Worm (Caenorhabditis elegans): ENCODE results near the gene aqp-5.

The aqp-5 gene

DNA sequence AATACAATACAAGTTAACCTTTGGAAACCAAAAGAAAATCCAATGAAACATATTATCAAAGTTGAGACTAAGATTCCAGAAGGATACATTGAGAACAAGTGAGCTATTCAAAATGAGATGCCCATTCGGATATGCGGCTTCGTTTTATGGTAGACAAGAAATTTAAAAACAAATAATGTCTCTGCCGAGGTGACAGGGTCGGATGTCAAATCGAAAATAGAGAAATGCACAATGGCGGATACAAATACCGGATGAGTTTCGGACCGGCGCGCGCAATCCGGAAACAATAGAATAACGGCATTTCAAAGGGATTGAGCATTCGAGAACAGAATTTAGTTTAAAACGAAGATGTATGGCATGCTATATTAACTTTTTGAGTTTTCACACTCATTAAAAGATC is 28.3 kb upstream of the aqp-5 start, which contains the start of gene F22E12.3:
Gene F22E12.3 (minus strand): TSS at position 101 of the 400 bp plus-strand sequence.
- TF ChIP-seq ceh-16 (tag; optimal IDR thresholded peaks at IDR 0.05) (no peak), zag-1 (tag; optimal IDR thresholded peaks at IDR 0.05) (no peak), snpc-4 (tag; optimal IDR thresholded peaks at IDR 0.05) (no peak), lsy-2 (tag; optimal IDR thresholded peaks at IDR 0.05) (no peak), lin-13 (GFP tag; optimal IDR thresholded peaks at IDR 0.05) (no peak)

DNA sequence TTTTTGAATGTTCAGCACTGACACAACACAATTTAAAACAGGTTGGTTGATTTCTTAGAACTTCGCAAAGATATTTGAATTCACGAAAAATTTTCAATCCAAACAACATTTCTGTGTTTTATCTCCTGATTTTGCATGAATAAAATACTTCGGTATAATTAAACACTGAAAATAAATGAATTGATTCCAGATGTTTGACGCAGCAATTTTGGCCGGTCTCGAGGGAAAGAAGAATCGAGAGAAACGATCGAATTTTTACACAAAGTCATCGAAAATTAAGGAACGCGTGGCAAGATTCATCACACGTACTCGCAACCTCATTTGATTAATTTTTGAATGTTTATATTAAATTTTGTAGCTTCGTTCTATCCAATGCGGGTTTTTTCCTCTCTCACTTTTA is 27.4 kb upstream of the aqp-5 start:
- TF ChIP-seq sma-9 (GFP tag; optimal IDR thresholded peaks at IDR 0.05) (no peak), sma-9 (tag; optimal IDR thresholded peaks at IDR 0.05) (no peak), R02D3.7 (tag; optimal IDR thresholded peaks at IDR 0.05) (no peak), aly-2 (tag; optimal IDR thresholded peaks at IDR 0.05) (no peak), C34F6.9 (tag; optimal IDR thresholded peaks at IDR 0.05) (no peak), gmeb-1 (tag; optimal IDR thresholded peaks at IDR 0.05) (no peak), ztf-4 (tag; optimal IDR thresholded peaks at IDR 0.05) (no peak), snpc-4 (tag; optimal IDR thresholded peaks at IDR 0.05) (no peak), mab-5 (tag; optimal IDR thresholded peaks at IDR 0.05) (no peak), nhr-23 (tag; optimal IDR thresholded peaks at IDR 0.05) (no peak), sem-4 (tag; optimal IDR thresholded peaks at IDR 0.05) (no peak), ceh-16 (tag; optimal IDR thresholded peaks at IDR 0.05) (no peak), F13H6.1 (tag; optimal IDR thresholded peaks at IDR 0.05) (no peak), nhr-6 (tag; optimal IDR thresholded peaks at IDR 0.05) (no peak), ztf-11 (tag; optimal IDR thresholded peaks at IDR 0.05) (no peak), lin-11 (tag; optimal IDR thresholded peaks at IDR 0.05) (no peak), nhr-10 (tag; optimal IDR thresholded peaks at IDR 0.05) (no peak), crh-2 (tag; optimal IDR thresholded peaks at IDR 0.05) (no peak), skn-1 (tag; optimal IDR thresholded peaks at IDR 0.05) (no peak)

DNA sequence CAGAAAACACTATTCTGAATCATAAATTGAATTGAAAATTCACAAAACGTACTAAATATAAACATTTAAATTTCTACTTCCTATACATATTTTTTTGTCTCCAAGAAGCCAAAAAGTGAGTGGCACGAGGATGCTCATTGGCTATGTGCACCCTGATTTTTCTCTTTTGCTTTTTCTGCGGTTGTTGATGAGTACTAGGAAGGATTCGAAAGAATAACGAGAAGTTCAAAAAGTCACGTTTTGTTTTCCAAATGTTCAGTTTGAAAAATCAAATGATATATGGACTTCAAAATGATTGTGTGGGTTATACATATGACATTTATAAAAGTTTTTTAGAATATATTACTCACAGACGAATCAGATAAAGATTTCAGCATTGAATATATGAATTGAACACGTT is 26.8 kb upstream of the aqp-5 start:
- peak; percentile 0 for TF ChIP-seq nhr-25 (tag; optimal IDR thresholded peaks at IDR 0.05)
- TF ChIP-seq C34F6.9 (tag; optimal IDR thresholded peaks at IDR 0.05): peak; percentile 50
- peak; percentile 19 for TF ChIP-seq crh-2 (tag; optimal IDR thresholded peaks at IDR 0.05)
- peak; percentile 19 for TF ChIP-seq nhr-129 (tag; optimal IDR thresholded peaks at IDR 0.05)
- TF ChIP-seq nhr-77 (tag; optimal IDR thresholded peaks at IDR 0.05): no peak
- no peak for TF ChIP-seq ztf-11 (tag; optimal IDR thresholded peaks at IDR 0.05)
- TF ChIP-seq lsy-2 (tag; optimal IDR thresholded peaks at IDR 0.05): peak in 1 of 2 experiments; percentile 41

DNA sequence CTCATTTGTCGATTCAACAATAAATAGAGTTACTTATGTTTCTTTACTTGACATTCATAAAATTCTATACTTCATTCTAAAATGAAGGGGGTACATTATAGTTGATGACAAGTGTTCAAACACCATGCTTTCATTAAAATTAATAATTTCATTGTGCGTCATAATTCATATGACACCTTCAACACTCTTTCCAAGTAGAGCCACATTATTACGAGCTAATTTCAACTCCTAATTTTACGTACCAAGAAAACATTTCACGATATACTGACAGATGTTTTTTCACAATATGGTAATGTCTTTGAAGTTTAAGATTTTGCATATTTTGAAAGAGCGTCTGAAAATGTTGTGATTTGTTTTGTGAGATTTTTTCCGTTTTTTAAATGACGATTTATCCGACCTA is 26.1 kb upstream of the aqp-5 start:
- TF ChIP-seq ceh-16 (tag; optimal IDR thresholded peaks at IDR 0.05): no peak
- TF ChIP-seq mdl-1 (tag; optimal IDR thresholded peaks at IDR 0.05): no peak
- peak; percentile 13 for TF ChIP-seq crh-2 (tag; optimal IDR thresholded peaks at IDR 0.05)
- TF ChIP-seq lin-11 (tag; optimal IDR thresholded peaks at IDR 0.05): no peak
- TF ChIP-seq nhr-11 (tag; optimal IDR thresholded peaks at IDR 0.05): no peak
- TF ChIP-seq nhr-21 (tag; optimal IDR thresholded peaks at IDR 0.05): peak; percentile 29
- no peak for TF ChIP-seq Y55F3AM.14 (GFP tag; optimal IDR thresholded peaks at IDR 0.05)
- TF ChIP-seq sma-9 (GFP tag; optimal IDR thresholded peaks at IDR 0.05): peak; percentile 61
- no peak for TF ChIP-seq sma-9 (tag; optimal IDR thresholded peaks at IDR 0.05)
- TF ChIP-seq nhr-10 (tag; optimal IDR thresholded peaks at IDR 0.05): no peak
- peak in 1 of 2 experiments; percentile 57 for TF ChIP-seq lsy-2 (tag; optimal IDR thresholded peaks at IDR 0.05)
- TF ChIP-seq C34F6.9 (tag; optimal IDR thresholded peaks at IDR 0.05): peak; percentile 50

DNA sequence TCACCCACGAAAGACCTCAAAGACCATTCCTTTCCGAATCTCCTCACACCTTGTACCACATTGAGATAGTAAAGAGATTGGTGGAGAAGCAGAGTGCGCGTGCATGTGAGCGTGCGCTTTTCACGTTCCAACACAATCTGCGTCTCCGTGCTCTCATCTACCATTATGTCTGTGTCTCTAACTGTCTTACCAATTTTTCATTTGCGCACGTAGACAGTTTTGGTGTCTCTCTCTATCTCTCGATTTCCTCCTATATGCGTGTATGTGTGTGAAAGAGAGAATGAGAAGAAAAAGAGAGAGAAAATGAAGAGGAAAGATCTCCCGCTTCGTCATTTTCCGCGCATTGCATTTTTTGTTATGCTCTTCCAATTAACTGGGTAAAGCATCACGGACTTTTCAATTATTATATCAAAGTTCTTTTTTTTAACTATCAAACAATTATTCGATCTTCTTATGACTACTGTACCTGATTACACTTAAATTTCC is 24.9 kb upstream of the aqp-5 start:
- TF ChIP-seq Y55F3AM.14 (GFP tag; optimal IDR thresholded peaks at IDR 0.05) (peak; percentile 97), nhr-237 (tag; optimal IDR thresholded peaks at IDR 0.05) (no peak), nhr-11 (tag; optimal IDR thresholded peaks at IDR 0.05) (no peak), unc-62 (GFP tag; optimal IDR thresholded peaks at IDR 0.05) (peak; percentile 61), mbf-1 (tag; optimal IDR thresholded peaks at IDR 0.05) (no peak), ZK546.5 (tag; optimal IDR thresholded peaks at IDR 0.05) (peak; percentile 12), lin-13 (GFP tag; optimal IDR thresholded peaks at IDR 0.05) (peak; percentile 89), ztf-4 (tag; optimal IDR thresholded peaks at IDR 0.05) (peak; percentile 89), lin-39 (tag; optimal IDR thresholded peaks at IDR 0.05) (peak; percentile 58), nhr-129 (tag; optimal IDR thresholded peaks at IDR 0.05) (peak; percentile 99), unc-39 (tag; optimal IDR thresholded peaks at IDR 0.05) (no peak), aly-2 (tag; optimal IDR thresholded peaks at IDR 0.05) (no peak), sma-3 (GFP tag; optimal IDR thresholded peaks at IDR 0.05) (peak; percentile 97), lin-11 (tag; optimal IDR thresholded peaks at IDR 0.05) (peak; percentile 87), elt-3 (tag; optimal IDR thresholded peaks at IDR 0.05) (no peak), ceh-82 (tag; optimal IDR thresholded peaks at IDR 0.05) (peak; percentile 68), crh-2 (tag; optimal IDR thresholded peaks at IDR 0.05) (peak; percentile 98), blmp-1 (tag; optimal IDR thresholded peaks at IDR 0.05; ENCODE audit: insufficient read depth) (peak; percentile 90), snpc-4 (tag; optimal IDR thresholded peaks at IDR 0.05) (peak; percentile 74), C34F6.9 (tag; optimal IDR thresholded peaks at IDR 0.05) (peak; percentile 98), skn-1 (tag; optimal IDR thresholded peaks at IDR 0.05) (peak; percentile 76), mab-5 (tag; optimal IDR thresholded peaks at IDR 0.05) (peak; percentile 89), ama-1 (optimal IDR thresholded peaks at IDR 0.05) (peak; percentile 52), F13H6.1 (tag; optimal IDR thresholded peaks at IDR 0.05) (peak; percentile 97), zag-1 (tag; optimal IDR thresholded peaks at IDR 0.05) (peak; percentile 95), dmd-4 (tag; optimal IDR thresholded peaks at IDR 0.05) (no peak), sma-9 (GFP tag; optimal IDR thresholded peaks at IDR 0.05) (peak; percentile 99), sma-9 (tag; optimal IDR thresholded peaks at IDR 0.05) (peak; percentile 56), alr-1 (tag; optimal IDR thresholded peaks at IDR 0.05) (peak; percentile 86), unc-55 (GFP tag; optimal IDR thresholded peaks at IDR 0.05) (peak; percentile 96)

All from whole organism, L2 larva.